Worm (Caenorhabditis elegans): ENCODE measurements around the gene K11G12.6.

The K11G12.6 gene

DNA sequence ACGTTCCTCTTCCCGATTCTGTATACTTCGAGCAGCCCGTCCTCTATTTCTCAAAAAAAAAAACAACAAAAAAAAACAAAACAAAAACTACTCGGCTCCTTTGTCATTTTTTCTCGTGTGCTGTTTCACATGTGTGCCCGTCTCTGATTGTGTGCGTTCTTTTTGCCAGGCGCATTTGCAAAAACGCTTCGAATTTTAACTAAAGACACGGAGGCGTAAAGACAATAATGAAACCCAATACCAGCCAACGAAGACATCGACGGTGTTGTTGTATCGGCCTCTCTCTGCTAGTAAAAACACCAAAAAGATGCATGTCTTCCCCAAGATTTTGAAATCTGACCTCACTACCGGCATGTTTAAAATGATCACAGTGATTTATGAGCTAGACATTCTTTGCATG, 17.4 kb upstream of the K11G12.6 start:
- TF ChIP-seq nhr-43 (tag; optimal IDR thresholded peaks at IDR 0.05; ENCODE audit: poor library complexity, severe bottlenecking) = peak; percentile 7
- TF ChIP-seq mdl-1 (tag; optimal IDR thresholded peaks at IDR 0.05) = peak; percentile 75
- peak; percentile 47 for TF ChIP-seq ama-1 (optimal IDR thresholded peaks at IDR 0.05)
- TF ChIP-seq nhr-28 (tag; optimal IDR thresholded peaks at IDR 0.05) = no peak
- TF ChIP-seq pha-4 (tag; optimal IDR thresholded peaks at IDR 0.05) = peak; percentile 51

DNA sequence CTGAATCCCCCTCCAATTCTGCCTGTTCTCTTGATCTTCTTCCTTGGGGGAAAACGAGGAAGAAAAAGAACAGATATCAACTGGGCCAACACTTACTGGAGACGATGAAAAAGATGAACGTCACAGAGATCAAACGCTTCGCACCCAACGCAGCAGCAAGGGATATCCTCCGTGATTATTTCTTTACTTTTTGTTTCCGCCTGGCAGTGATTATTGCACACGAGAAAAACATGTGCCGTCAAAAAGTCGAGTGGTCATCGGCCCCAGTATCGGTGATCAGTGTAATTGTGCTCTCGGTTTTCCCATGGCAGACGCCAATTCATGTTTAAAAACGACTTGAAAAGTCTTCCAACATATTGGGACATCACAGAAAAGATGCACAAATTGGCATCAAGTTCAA, 16.1 kb upstream of the K11G12.6 start:
- TF ChIP-seq nfya-1 (tag; optimal IDR thresholded peaks at IDR 0.05; ENCODE audit: insufficient read depth) (no peak), ceh-16 (tag; optimal IDR thresholded peaks at IDR 0.05) (no peak), pqm-1 (tag; optimal IDR thresholded peaks at IDR 0.05) (no peak), nhr-25 (tag; optimal IDR thresholded peaks at IDR 0.05) (no peak), fos-1 (tag; optimal IDR thresholded peaks at IDR 0.05) (no peak), nhr-28 (tag; optimal IDR thresholded peaks at IDR 0.05) (no peak), pha-4 (tag; optimal IDR thresholded peaks at IDR 0.05) (no peak), elt-2 (tag; optimal IDR thresholded peaks at IDR 0.05) (no peak), skn-1 (tag; optimal IDR thresholded peaks at IDR 0.05) (no peak), elt-1 (tag; optimal IDR thresholded peaks at IDR 0.05) (no peak), ZK546.5 (tag; optimal IDR thresholded peaks at IDR 0.05) (no peak), lin-15B (tag; optimal IDR thresholded peaks at IDR 0.05) (no peak), snpc-4 (tag; optimal IDR thresholded peaks at IDR 0.05) (no peak), tbx-2 (tag; optimal IDR thresholded peaks at IDR 0.05) (no peak), nhr-11 (tag; optimal IDR thresholded peaks at IDR 0.05) (no peak), nhr-23 (tag; optimal IDR thresholded peaks at IDR 0.05) (peak; percentile 27), fkh-10 (GFP tag; optimal IDR thresholded peaks at IDR 0.05) (no peak), ceh-28 (tag; optimal IDR thresholded peaks at IDR 0.05) (peak; percentile 37), eor-1 (tag; optimal IDR thresholded peaks at IDR 0.05) (no peak), nhr-43 (tag; optimal IDR thresholded peaks at IDR 0.05; ENCODE audit: poor library complexity, severe bottlenecking) (no peak), elt-3 (tag; optimal IDR thresholded peaks at IDR 0.05) (no peak), ceh-82 (tag; optimal IDR thresholded peaks at IDR 0.05) (no peak), nhr-12 (tag; optimal IDR thresholded peaks at IDR 0.05) (no peak), sea-2 (GFP tag; optimal IDR thresholded peaks at IDR 0.05) (no peak), ztf-11 (tag; optimal IDR thresholded peaks at IDR 0.05) (no peak), ama-1 (optimal IDR thresholded peaks at IDR 0.05) (peak; percentile 71), nhr-67 (tag; optimal IDR thresholded peaks at IDR 0.05) (no peak), R02D3.7 (tag; optimal IDR thresholded peaks at IDR 0.05) (no peak), daf-12 (tag; optimal IDR thresholded peaks at IDR 0.05) (no peak), egl-27 (tag; optimal IDR thresholded peaks at IDR 0.05) (no peak), mdl-1 (tag; optimal IDR thresholded peaks at IDR 0.05) (peak; percentile 83), unc-62 (GFP tag; optimal IDR thresholded peaks at IDR 0.05) (no peak), zag-1 (tag; optimal IDR thresholded peaks at IDR 0.05) (no peak), unc-39 (tag; optimal IDR thresholded peaks at IDR 0.05) (no peak), jun-1 (tag; optimal IDR thresholded peaks at IDR 0.05) (no peak), nhr-237 (tag; optimal IDR thresholded peaks at IDR 0.05) (no peak), lin-39 (tag; optimal IDR thresholded peaks at IDR 0.05) (no peak), ceh-9 (tag; optimal IDR thresholded peaks at IDR 0.05) (no peak), fkh-2 (tag; optimal IDR thresholded peaks at IDR 0.05) (no peak), mml-1 (tag; optimal IDR thresholded peaks at IDR 0.05) (peak; percentile 64), egl-5 (tag; optimal IDR thresholded peaks at IDR 0.05) (peak; percentile 34), nhr-76 (tag; optimal IDR thresholded peaks at IDR 0.05) (no peak), hmg-11 (tag; optimal IDR thresholded peaks at IDR 0.05) (no peak), nhr-77 (tag; optimal IDR thresholded peaks at IDR 0.05) (no peak), lsy-12 (tag; optimal IDR thresholded peaks at IDR 0.05) (no peak), aly-2 (tag; optimal IDR thresholded peaks at IDR 0.05) (no peak), ztf-4 (tag; optimal IDR thresholded peaks at IDR 0.05) (no peak)
